Fruit fly (Drosophila melanogaster) whole organism, embryonic: ENCODE results near the gene Grasp65.

Experiments
- B-H2 ChIP-seq: fragments of 200-800 bp; sonication (Bioruptor generic); optimal IDR thresholded peaks from 2 replicates; lab custom pipeline; 2018; ENCODE audit warnings: missing biosample characterization, mild to moderate bottlenecking, missing genetic modification characterization
- CG10543 ChIP-seq: fragments of 200-800 bp; sonication (Bioruptor generic); optimal IDR thresholded peaks from 3 replicates; lab custom pipeline; 2017; ENCODE audit warnings: missing biosample characterization, mild to moderate bottlenecking, missing genetic modification characterization, moderate library complexity
- CG12219 ChIP-seq: fragments of 200-800 bp; sonication (Bioruptor generic); optimal IDR thresholded peaks from 3 replicates; lab custom pipeline; 2018; ENCODE audit warnings: missing biosample characterization, mild to moderate bottlenecking, missing genetic modification characterization
- CG13287 ChIP-seq: fragments of 200-800 bp; sonication (Bioruptor generic); IDR thresholded peaks from 2 replicates; pipeline ENCODE4 v1.3.6; 2022; ENCODE audit warnings: missing biosample characterization, missing genetic modification characterization; ENCODE audit not compliant: partially characterized antibody
- CG1647 ChIP-seq: fragments of 200-800 bp; sonication (Bioruptor generic); optimal IDR thresholded peaks from 3 replicates; lab custom pipeline; 2016; ENCODE audit warnings: missing biosample characterization, missing genetic modification characterization
- CG17829 ChIP-seq: fragments of 200-800 bp; optimal IDR thresholded peaks from 2 replicates; lab custom pipeline; 2019; ENCODE audit warnings: missing biosample characterization, mild to moderate bottlenecking, missing genetic modification characterization, moderate library complexity
- CG18764 ChIP-seq: fragments of 200-800 bp; sonication (Bioruptor generic); optimal IDR thresholded peaks from 3 replicates; lab custom pipeline; 2016; ENCODE audit warnings: missing biosample characterization, missing genetic modification characterization
- CG2129 ChIP-seq: fragments of 200-800 bp; sonication (Bioruptor generic); IDR thresholded peaks from 2 replicates; pipeline ENCODE4 v1.3.6; 2022; ENCODE audit warnings: missing biosample characterization, missing genetic modification characterization; ENCODE audit not compliant: partially characterized antibody
- CG3407 ChIP-seq: fragments of 200-800 bp; sonication (Bioruptor generic); optimal IDR thresholded peaks from 2 replicates; lab custom pipeline; 2018; ENCODE audit warnings: missing biosample characterization, mild to moderate bottlenecking, missing genetic modification characterization
- CG3847 ChIP-seq: fragments of 200-800 bp; sonication (Bioruptor generic); IDR thresholded peaks from 2 replicates; pipeline ENCODE4 v1.3.6; 2022; ENCODE audit warnings: missing biosample characterization, missing genetic modification characterization
- CG4328 ChIP-seq: fragments of 200-800 bp; sonication (Bioruptor generic); optimal IDR thresholded peaks from 3 replicates; lab custom pipeline; 2017; ENCODE audit warnings: missing biosample characterization, missing genetic modification reagents, missing genetic modification characterization
- CG4617 ChIP-seq: fragments of 200-800 bp; sonication (Bioruptor generic); optimal IDR thresholded peaks from 3 replicates; lab custom pipeline; 2016; ENCODE audit warnings: missing biosample characterization, missing genetic modification characterization, borderline replicate concordance
- CG5953 ChIP-seq: fragments of 200-800 bp; sonication (Bioruptor generic); IDR thresholded peaks from 2 replicates; pipeline ENCODE4 v1.3.6; 2022; ENCODE audit warnings: missing biosample characterization, missing genetic modification characterization
- CG9817 ChIP-seq: fragments of 200-800 bp; sonication (Bioruptor generic); optimal IDR thresholded peaks from 2 replicates; lab custom pipeline; 2018; ENCODE audit warnings: missing biosample characterization, mild to moderate bottlenecking, missing genetic modification characterization, moderate library complexity
- CTCF ChIP-seq: fragments of 200-800 bp; sonication (Bioruptor generic); optimal IDR thresholded peaks from 2 replicates; lab custom pipeline; 2017; ENCODE audit warnings: missing biosample characterization, mild to moderate bottlenecking, missing genetic modification characterization, moderate library complexity
- E2f2 ChIP-seq: fragments of 200-800 bp; sonication (Bioruptor generic); IDR thresholded peaks from 2 replicates; pipeline ENCODE4 v1.3.6; 2022; ENCODE audit warnings: missing biosample characterization, missing genetic modification characterization
- Eip74EF ChIP-seq, 2 experiments: fragments of 200-800 bp in 1 of 2; fragments of >200 bp in 1 of 2; sonication (Bioruptor generic) in 1 of 2; optimal IDR thresholded peaks; 2 replicates each; lab custom pipeline; 2017 to 2019; ENCODE audit warnings: missing biosample characterization in 2 of 2, missing genetic modification characterization in 2 of 2, mild to moderate bottlenecking in 1 of 2, moderate library complexity in 1 of 2
- Ets97D ChIP-seq: fragments of 200-800 bp; sonication (Bioruptor generic); optimal IDR thresholded peaks from 3 replicates; lab custom pipeline; 2016; ENCODE audit warnings: missing biosample characterization, missing genetic modification characterization
- Fer1 ChIP-seq: fragments of 200-800 bp; sonication (Bioruptor generic); optimal IDR thresholded peaks from 2 replicates; lab custom pipeline; 2017; ENCODE audit warnings: missing biosample characterization, mild to moderate bottlenecking, missing genetic modification characterization
- Gsc ChIP-seq: fragments of 200-800 bp; sonication (Bioruptor generic); IDR thresholded peaks from 2 replicates; pipeline ENCODE4 v1.3.6; 2022; ENCODE audit warnings: missing biosample characterization, missing genetic modification characterization
- Hsf ChIP-seq: fragments of 200-800 bp; sonication (Bioruptor generic); optimal IDR thresholded peaks from 3 replicates; lab custom pipeline; 2016; ENCODE audit warnings: missing biosample characterization, missing genetic modification characterization
- MESR4 ChIP-seq: fragments of 200-800 bp; sonication (Bioruptor generic); optimal IDR thresholded peaks from 2 replicates; lab custom pipeline; 2018; ENCODE audit warnings: missing biosample characterization, mild to moderate bottlenecking, missing genetic modification characterization, moderate library complexity
- Mad ChIP-seq: fragments of 200-800 bp; sonication (Bioruptor generic); optimal IDR thresholded peaks from 2 replicates; lab custom pipeline; 2016; ENCODE audit warnings: missing biosample characterization, missing genetic modification characterization
- NFAT ChIP-seq: fragments of 200-800 bp; sonication (Bioruptor generic); IDR thresholded peaks from 2 replicates; pipeline ENCODE4 v1.3.6; 2022; ENCODE audit warnings: missing biosample characterization, missing genetic modification characterization
- Nf-YC ChIP-seq: fragments of 200-800 bp; optimal IDR thresholded peaks from 3 replicates; lab custom pipeline; 2019; ENCODE audit warnings: missing biosample characterization, mild to moderate bottlenecking, missing genetic modification characterization, moderate library complexity
- Rx ChIP-seq: fragments of 200-800 bp; sonication (Bioruptor generic); IDR thresholded peaks from 2 replicates; pipeline ENCODE4 v1.3.6; 2022; ENCODE audit warnings: missing biosample characterization, missing genetic modification characterization
- Scr ChIP-seq: fragments of 200-800 bp; sonication (Bioruptor generic); IDR thresholded peaks from 2 replicates; pipeline ENCODE4 v1.3.6; 2022; ENCODE audit warnings: missing biosample characterization, missing genetic modification characterization; ENCODE audit not compliant: partially characterized antibody
- Sry-δ ChIP-seq: fragments of 200-800 bp; sonication (Bioruptor generic); optimal IDR thresholded peaks from 2 replicates; lab custom pipeline; 2016; ENCODE audit warnings: missing biosample characterization, missing genetic modification characterization
- Xrp1 ChIP-seq: fragments of 200-800 bp; sonication (Bioruptor generic); IDR thresholded peaks from 2 replicates; pipeline ENCODE4 v1.3.6; 2022; ENCODE audit warnings: missing biosample characterization, missing genetic modification characterization
- YL-1 ChIP-seq: fragments of 200-800 bp; sonication (Bioruptor generic); optimal IDR thresholded peaks from 3 replicates; lab custom pipeline; 2017; ENCODE audit warnings: missing biosample characterization, mild to moderate bottlenecking, missing genetic modification characterization
- br ChIP-seq: fragments of >200 bp; optimal IDR thresholded peaks from 2 replicates; lab custom pipeline; 2017
- dati ChIP-seq: fragments of 200-800 bp; sonication (Bioruptor generic); IDR thresholded peaks from 2 replicates; pipeline ENCODE4 v1.3.6; 2022; ENCODE audit warnings: missing biosample characterization, missing genetic modification characterization
- jumu ChIP-seq: fragments of 200-800 bp; sonication (Bioruptor generic); optimal IDR thresholded peaks from 3 replicates; lab custom pipeline; 2016; ENCODE audit warnings: missing biosample characterization, missing genetic modification characterization
- knrl ChIP-seq: fragments of 200-800 bp; sonication (Bioruptor generic); IDR thresholded peaks from 3 replicates; pipeline ENCODE4 v1.3.6; 2022; ENCODE audit warnings: missing biosample characterization, missing genetic modification characterization; ENCODE audit not compliant: partially characterized antibody
- lola ChIP-seq, 3 experiments: fragments of >200 bp in 2 of 3; fragments of 200-800 bp in 1 of 3; sonication (Bioruptor generic) in 1 of 3; optimal IDR thresholded peaks; 2 replicates each; lab custom pipeline; 2017 to 2019; ENCODE audit warnings: missing biosample characterization in 3 of 3, missing genetic modification characterization in 3 of 3, mild to moderate bottlenecking in 1 of 3, moderate library complexity in 1 of 3
- mirr ChIP-seq: fragments of 200-800 bp; sonication (Bioruptor generic); optimal IDR thresholded peaks from 3 replicates; lab custom pipeline; 2018; ENCODE audit warnings: missing biosample characterization, mild to moderate bottlenecking, missing genetic modification characterization
- nmo ChIP-seq: fragments of 200-800 bp; sonication (Bioruptor generic); optimal IDR thresholded peaks from 2 replicates; lab custom pipeline; 2018; ENCODE audit warnings: missing biosample characterization, mild to moderate bottlenecking, missing genetic modification characterization, moderate library complexity
- otp ChIP-seq: fragments of 200-800 bp; sonication (Bioruptor generic); IDR thresholded peaks from 3 replicates; pipeline ENCODE4, ENCODE4 v1.3.6; 2022; ENCODE audit warnings: missing biosample characterization, missing genetic modification characterization
- pfk ChIP-seq: fragments of 200-800 bp; sonication (Bioruptor generic); optimal IDR thresholded peaks from 2 replicates; lab custom pipeline; 2018; ENCODE audit warnings: missing biosample characterization, mild to moderate bottlenecking, missing genetic modification characterization, moderate library complexity
- pzg ChIP-seq: fragments of 200-800 bp; sonication (Bioruptor generic); optimal IDR thresholded peaks from 3 replicates; lab custom pipeline; 2018; ENCODE audit warnings: missing biosample characterization, mild to moderate bottlenecking, missing genetic modification characterization, moderate library complexity
- ranshi ChIP-seq: fragments of 200-800 bp; sonication (Bioruptor generic); IDR thresholded peaks from 2 replicates; pipeline ENCODE4 v1.3.6; 2022; ENCODE audit warnings: missing biosample characterization, missing genetic modification characterization
- sens ChIP-seq: fragments of 200-800 bp; sonication (Bioruptor generic); peaks from one replicate; lab custom pipeline; 2016; ENCODE audit warnings: missing biosample characterization, missing genetic modification characterization
- sens-2 ChIP-seq: fragments of 200-800 bp; sonication (Bioruptor generic); IDR thresholded peaks from 2 replicates; pipeline ENCODE4 v1.3.6; 2022; ENCODE audit warnings: missing biosample characterization, missing genetic modification characterization
- shn ChIP-seq: fragments of 200-800 bp; sonication (Bioruptor generic); optimal IDR thresholded peaks from 3 replicates; lab custom pipeline; 2016; ENCODE audit warnings: missing biosample characterization, missing genetic modification characterization
- slou ChIP-seq: fragments of 200-800 bp; sonication (Bioruptor generic); optimal IDR thresholded peaks from 3 replicates; lab custom pipeline; 2016; ENCODE audit warnings: missing biosample characterization, missing genetic modification characterization
- tin ChIP-seq: fragments of 200-800 bp; sonication (Bioruptor generic); optimal IDR thresholded peaks from 3 replicates; lab custom pipeline; 2016; ENCODE audit warnings: missing biosample characterization, missing genetic modification characterization
- tll ChIP-seq, 2 experiments: fragments of 200-800 bp in 1 of 2; fragments of >200 bp in 1 of 2; sonication (Bioruptor generic) in 1 of 2; optimal IDR thresholded peaks; 2 replicates each; lab custom pipeline; 2017 to 2019; ENCODE audit warnings: missing biosample characterization in 2 of 2, missing genetic modification characterization in 2 of 2, mild to moderate bottlenecking in 1 of 2, moderate library complexity in 1 of 2
- trem ChIP-seq: fragments of 200-800 bp; optimal IDR thresholded peaks from 3 replicates; lab custom pipeline; 2019; ENCODE audit warnings: missing biosample characterization, mild to moderate bottlenecking, missing genetic modification characterization, moderate library complexity
- twi ChIP-seq: fragments of 200-800 bp; optimal IDR thresholded peaks from 2 replicates; lab custom pipeline; 2019; ENCODE audit warnings: missing biosample characterization, mild to moderate bottlenecking, missing genetic modification characterization, moderate library complexity
- tx ChIP-seq: fragments of 200-800 bp; sonication (Bioruptor generic); optimal IDR thresholded peaks from 2 replicates; lab custom pipeline; 2016; ENCODE audit warnings: missing biosample characterization, missing genetic modification characterization
- zen ChIP-seq: fragments of 200-800 bp; sonication (Bioruptor generic); optimal IDR thresholded peaks from 3 replicates; lab custom pipeline; 2018; ENCODE audit warnings: missing biosample characterization, mild to moderate bottlenecking, missing genetic modification characterization, moderate library complexity

Gene Grasp65

DNA sequence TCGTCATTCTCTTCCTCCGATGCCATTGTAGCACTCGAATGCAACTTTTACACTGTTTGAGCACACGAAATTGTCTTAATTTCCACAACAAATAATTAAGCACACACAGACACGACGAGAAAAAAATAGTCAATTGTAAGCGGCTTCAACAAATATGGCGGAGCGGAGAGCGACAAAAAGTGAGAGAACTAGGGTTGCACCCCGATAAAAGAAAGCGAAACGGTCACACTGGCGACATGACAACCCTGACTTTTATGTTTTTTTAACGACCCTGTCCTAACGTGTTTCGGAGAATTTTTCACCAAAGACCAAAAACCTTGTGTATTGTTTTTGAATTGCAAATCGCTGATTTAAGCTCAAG lies 14.7 kb upstream of the Grasp65 start, which contains the start of the genes Mi-2 and Prp3 (continued):
- peak; percentile 15 for TF ChIP-seq Nf-YC
- TF ChIP-seq shn (GFP tag; lab: Kevin White, UChicago): no peak
- peak; percentile 32 for TF ChIP-seq Mad (GFP tag; lab: Kevin White, UChicago)
- TF ChIP-seq CG10543 (GFP tag; lab: Kevin White, UChicago): no peak
- peak; percentile 27 for TF ChIP-seq jumu (GFP tag; lab: Kevin White, UChicago)
- TF ChIP-seq YL-1 (GFP tag; lab: Kevin White, UChicago): peak; percentile 94
- peak; percentile 38 for TF ChIP-seq Fer1 (GFP tag; lab: Kevin White, UChicago)
- TF ChIP-seq br: no peak
- peak; percentile 27 for TF ChIP-seq CG17829
- peak; percentile 81 for TF ChIP-seq MESR4 (GFP tag; lab: Kevin White, UChicago)
- no peak for TF ChIP-seq ranshi (GFP tag; lab: Robert Waterston, UW)
- TF ChIP-seq sens-2: no peak
- peak; percentile 9 for TF ChIP-seq CG4328 (GFP tag; lab: Kevin White, UChicago)
- peak; percentile 94 for TF ChIP-seq Ets97D (GFP tag; lab: Kevin White, UChicago)
- TF ChIP-seq CG9817 (tag; lab: Kevin White, UChicago): no peak
- TF ChIP-seq CG12219 (GFP tag; lab: Kevin White, UChicago): no peak
- TF ChIP-seq Eip74EF (GFP tag; optimal IDR thresholded peaks at IDR 0.05; lab: Kevin White, UChicago): no peak
- no peak for TF ChIP-seq twi (tag; lab: Kevin White, UChicago)
- peak; percentile 40 for TF ChIP-seq pfk (GFP tag; lab: Kevin White, UChicago)
- TF ChIP-seq CG13287 (GFP tag; lab: Robert Waterston, UW): peak; percentile 60; the same call in 1 of the 2 replicates
- peak; percentile 51 for TF ChIP-seq trem (tag; lab: Kevin White, UChicago)
- peak; percentile 28 for TF ChIP-seq zen
- no peak for TF ChIP-seq otp (GFP tag; lab: Robert Waterston, UW)
- no peak for TF ChIP-seq tx (GFP tag; lab: Kevin White, UChicago)
- peak; percentile 63; the same call in 1 of the 2 replicates for TF ChIP-seq CG3847 (GFP tag; lab: Robert Waterston, UW)
- no peak for TF ChIP-seq slou (GFP tag; lab: Kevin White, UChicago)
- no peak for TF ChIP-seq dati
- peak; percentile 21 for TF ChIP-seq Hsf (GFP tag; lab: Kevin White, UChicago)
- no peak for TF ChIP-seq Xrp1 (GFP tag; lab: Robert Waterston, UW)
- TF ChIP-seq knrl (GFP tag; lab: Robert Waterston, UW): peak; percentile 19; the same call in 1 of the 3 replicates
- peak; percentile 14; the same call in 1 of the 2 replicates for TF ChIP-seq Scr (GFP tag; lab: Robert Waterston, UW)
- no peak for TF ChIP-seq CG5953 (GFP tag; lab: Robert Waterston, UW)
- TF ChIP-seq sens: peak; percentile 83
- TF ChIP-seq tll (GFP tag; optimal IDR thresholded peaks at IDR 0.05; lab: Kevin White, UChicago): peak in 1 of 2 experiments; percentile 11
- no peak for TF ChIP-seq mirr (GFP tag; lab: Kevin White, UChicago)
- TF ChIP-seq Sry-δ: peak; percentile 68
- 0 out of 2 replicates have a peak, but pooled peaks have one; percentile 20 for TF ChIP-seq NFAT (GFP tag; lab: Robert Waterston, UW)
- TF ChIP-seq CG2129 (GFP tag; lab: Robert Waterston, UW): no peak
- no peak for TF ChIP-seq Rx
- TF ChIP-seq E2f2: peak; percentile 62
- peak; percentile 95 for TF ChIP-seq CG4617 (GFP tag; lab: Kevin White, UChicago)
- TF ChIP-seq Gsc (GFP tag; lab: Robert Waterston, UW): no peak
- peak; percentile 84 for TF ChIP-seq pzg
- peak; percentile 21 for TF ChIP-seq nmo
- no peak for TF ChIP-seq lola (GFP tag; optimal IDR thresholded peaks at IDR 0.05; lab: Kevin White, UChicago)
- peak; percentile 57 for TF ChIP-seq B-H2 (GFP tag; lab: Kevin White, UChicago)
- peak; percentile 3 for TF ChIP-seq CG3407 (GFP tag; lab: Kevin White, UChicago)
- TF ChIP-seq CTCF (GFP tag; lab: Kevin White, UChicago): peak; percentile 28
- TF ChIP-seq tin (GFP tag; lab: Kevin White, UChicago): no peak
- TF ChIP-seq CG1647 (GFP tag; lab: Kevin White, UChicago): peak; percentile 3
- no peak for TF ChIP-seq CG18764
